Worm (Caenorhabditis elegans) whole organism, mixed stage, embryonic: ENCODE results near the gene taf-2.
"Not testable (repeated sequence)": the region's sequence is repeated elsewhere in the genome, so short reads cannot be mapped to it uniquely, and the experiment has no call there.

Source experiments
- ceh-39 ChIP-seq: fragments of 150-350 bp; optimal IDR thresholded peaks from 2 replicates; lab custom pipeline; 2014; ENCODE audit warnings: missing biosample characterization, missing genetic modification characterization
- hlh-1 ChIP-seq: fragments of 150-350 bp; optimal IDR thresholded peaks from 2 replicates; lab custom pipeline; 2014; ENCODE audit warnings: missing biosample characterization, missing genetic modification reagents, missing genetic modification characterization
- lin-13 ChIP-seq: fragments of 150-350 bp; optimal IDR thresholded peaks from 2 replicates; lab custom pipeline; 2014; ENCODE audit warnings: missing biosample characterization, missing genetic modification characterization
- lsy-2 ChIP-seq: fragments of 150-350 bp; optimal IDR thresholded peaks from 2 replicates; lab custom pipeline; 2014; ENCODE audit warnings: missing biosample characterization, missing genetic modification characterization
- nhr-12 ChIP-seq: fragments of 150-350 bp; optimal IDR thresholded peaks from 2 replicates; lab custom pipeline; 2014; ENCODE audit warnings: missing biosample characterization, missing genetic modification characterization
- sem-2 ChIP-seq: fragments of 200-800 bp; sonication (Bioruptor generic); optimal IDR thresholded peaks from 2 replicates; lab custom pipeline; 2018; ENCODE audit warnings: mild to moderate bottlenecking, missing genetic modification characterization, missing compliant biosample characterization
- ztf-11 ChIP-seq: fragments of 150-350 bp; optimal IDR thresholded peaks from 2 replicates; lab custom pipeline; 2014; ENCODE audit warnings: missing biosample characterization, missing genetic modification characterization

DNA sequence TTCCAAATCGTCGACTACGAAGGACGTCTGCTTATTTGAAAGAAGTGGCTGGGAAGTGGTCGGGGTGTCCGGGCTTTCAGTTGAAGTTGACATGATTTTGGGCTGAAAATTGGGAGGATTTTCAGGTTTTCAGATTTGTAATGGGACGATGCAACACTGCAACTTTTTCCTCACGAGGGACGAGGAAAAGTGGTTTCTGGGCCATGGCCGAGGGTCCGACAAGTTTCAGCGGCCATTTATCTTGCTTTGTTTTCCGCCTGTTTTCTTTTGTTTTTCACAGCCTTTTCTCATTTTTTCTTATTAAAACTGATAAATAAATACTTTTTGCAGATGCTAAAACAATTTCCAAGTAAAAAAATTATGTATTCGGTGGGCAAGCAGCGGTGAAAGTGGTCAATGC lies 10.6 kb downstream of the taf-2 start, which contains the start of gene blos-7:
- TF ChIP-seq lsy-2 (tag; lab: Kevin White, UChicago); nhr-12 (tag; lab: Kevin White, UChicago); ztf-11; sem-2; lin-13 (tag; lab: Kevin White, UChicago); ceh-39 (tag; lab: Kevin White, UChicago); hlh-1 (tag; lab: Kevin White, UChicago): not testable (repeated sequence)
